Fruit fly (Drosophila melanogaster) whole organism, embryonic: Measurements from ENCODE around the gene DNAlig4.

ENCODE experiments used
- CG10543 ChIP-seq: fragments of 200-800 bp; sonication (Bioruptor generic); optimal IDR thresholded peaks from 3 replicates; lab custom pipeline; 2017; ENCODE audit warnings: missing biosample characterization, mild to moderate bottlenecking, missing genetic modification characterization, moderate library complexity
- CG12071 ChIP-seq: fragments of 200-800 bp; sonication (Bioruptor generic); optimal IDR thresholded peaks from 3 replicates; lab custom pipeline; 2018; ENCODE audit warnings: missing biosample characterization, mild to moderate bottlenecking, missing genetic modification characterization
- CG12104 ChIP-seq: fragments of 200-800 bp; sonication (Bioruptor generic); optimal IDR thresholded peaks from 3 replicates; lab custom pipeline; 2016; ENCODE audit warnings: missing biosample characterization, missing genetic modification characterization
- CG12155 ChIP-seq: fragments of 200-800 bp; sonication (Bioruptor generic); optimal IDR thresholded peaks from 3 replicates; lab custom pipeline; 2016; ENCODE audit warnings: missing biosample characterization, missing genetic modification characterization
- CG14965 ChIP-seq: fragments of 200-800 bp; sonication (Bioruptor generic); optimal IDR thresholded peaks from 2 replicates; lab custom pipeline; 2016; ENCODE audit warnings: missing biosample characterization, missing genetic modification characterization, borderline replicate concordance
- CG15269 ChIP-seq: fragments of 200-800 bp; sonication (Bioruptor generic); optimal IDR thresholded peaks from 2 replicates; lab custom pipeline; 2018; ENCODE audit warnings: missing biosample characterization, mild to moderate bottlenecking, missing genetic modification characterization, moderate library complexity
- CG1529 ChIP-seq: fragments of 200-800 bp; sonication (Bioruptor generic); optimal IDR thresholded peaks from 3 replicates; lab custom pipeline; 2018; ENCODE audit warnings: missing biosample characterization, missing genetic modification characterization
- CG15514 ChIP-seq: fragments of 200-800 bp; sonication (Bioruptor generic); optimal IDR thresholded peaks from 3 replicates; lab custom pipeline; 2017; ENCODE audit warnings: missing biosample characterization, missing genetic modification characterization, mild to moderate bottlenecking, moderate library complexity, missing genetic modification reagents
- CG18011 ChIP-seq: fragments of 200-800 bp; sonication (Bioruptor generic); optimal IDR thresholded peaks from 2 replicates; lab custom pipeline; 2017; ENCODE audit warnings: missing biosample characterization, missing genetic modification characterization, mild to moderate bottlenecking, moderate library complexity, missing genotype
- CG31365 ChIP-seq: fragments of 200-800 bp; sonication (Bioruptor generic); optimal IDR thresholded peaks from 2 replicates; lab custom pipeline; 2018; ENCODE audit warnings: missing biosample characterization, mild to moderate bottlenecking, missing genetic modification characterization
- CG4404 ChIP-seq: fragments of 200-800 bp; sonication (Bioruptor generic); IDR thresholded peaks from 2 replicates; pipeline ENCODE4 v1.3.6; 2022; ENCODE audit warnings: missing biosample characterization, missing genetic modification characterization
- CG4820 ChIP-seq: fragments of 200-800 bp; sonication (Bioruptor generic); optimal IDR thresholded peaks from 3 replicates; lab custom pipeline; 2016; ENCODE audit warnings: missing biosample characterization, missing genetic modification characterization
- CG6689 ChIP-seq: fragments of 200-800 bp; sonication (Bioruptor generic); IDR thresholded peaks from 2 replicates; pipeline ENCODE4 v1.3.6; 2022; ENCODE audit warnings: missing biosample characterization, missing genetic modification characterization
- CG7839 ChIP-seq: fragments of 200-800 bp; sonication (Bioruptor generic); optimal IDR thresholded peaks from 3 replicates; lab custom pipeline; 2018; ENCODE audit warnings: missing biosample characterization, mild to moderate bottlenecking, missing genetic modification characterization, moderate library complexity
- CG7963 ChIP-seq: fragments of 200-800 bp; sonication (Bioruptor generic); IDR thresholded peaks from 3 replicates; pipeline ENCODE4 v1.3.6; 2022; ENCODE audit warnings: missing biosample characterization, missing genetic modification characterization; ENCODE audit not compliant: partially characterized antibody
- CG8388 ChIP-seq: fragments of 200-800 bp; sonication (Bioruptor generic); optimal IDR thresholded peaks from 2 replicates; lab custom pipeline; 2019; ENCODE audit warnings: missing biosample characterization, mild to moderate bottlenecking, missing genetic modification characterization, moderate library complexity
- CG8478 ChIP-seq: fragments of >200 bp; optimal IDR thresholded peaks from 2 replicates; lab custom pipeline; 2018
- CG8765 ChIP-seq: fragments of 200-800 bp; sonication (Bioruptor generic); IDR thresholded peaks from 2 replicates; pipeline ENCODE4 v1.3.6; 2022; ENCODE audit warnings: missing biosample characterization, missing genetic modification characterization
- E2f1 ChIP-seq: fragments of 200-800 bp; sonication (Bioruptor generic); IDR thresholded peaks from 2 replicates; pipeline ENCODE4 v1.3.6; 2022; ENCODE audit warnings: missing biosample characterization, missing genetic modification characterization
- ERR ChIP-seq: fragments of 200-800 bp; sonication (Bioruptor generic); optimal IDR thresholded peaks from 2 replicates; lab custom pipeline; 2016; ENCODE audit warnings: missing biosample characterization, missing genetic modification characterization
- Hey ChIP-seq: fragments of 200-800 bp; sonication (Bioruptor generic); optimal IDR thresholded peaks from 3 replicates; lab custom pipeline; 2018; ENCODE audit warnings: missing biosample characterization, mild to moderate bottlenecking, missing genetic modification characterization
- HmgD ChIP-seq: fragments of 200-800 bp; sonication (Bioruptor generic); optimal IDR thresholded peaks from 3 replicates; lab custom pipeline; 2016; ENCODE audit warnings: missing biosample characterization, missing genetic modification characterization
- Hmr ChIP-seq: fragments of 200-800 bp; sonication (Bioruptor generic); optimal IDR thresholded peaks from 3 replicates; lab custom pipeline; 2017; ENCODE audit warnings: mild to moderate bottlenecking, missing biosample characterization, missing genetic modification reagents, missing genetic modification characterization
- Mad ChIP-seq: fragments of 200-800 bp; sonication (Bioruptor generic); optimal IDR thresholded peaks from 2 replicates; lab custom pipeline; 2016; ENCODE audit warnings: missing biosample characterization, missing genetic modification characterization
- Mes4 ChIP-seq: fragments of 200-800 bp; sonication (Bioruptor generic); optimal IDR thresholded peaks from 2 replicates; lab custom pipeline; 2016; ENCODE audit warnings: missing biosample characterization, missing genetic modification characterization
- Oaz ChIP-seq: fragments of 200-800 bp; sonication (Bioruptor generic); IDR thresholded peaks from 2 replicates; pipeline ENCODE4 v1.3.6; 2022; ENCODE audit warnings: missing biosample characterization, missing genetic modification characterization
- Rfx ChIP-seq: fragments of 200-800 bp; sonication (Bioruptor generic); IDR thresholded peaks from 2 replicates; pipeline ENCODE4 v1.3.6; 2022; ENCODE audit warnings: missing biosample characterization, missing genetic modification characterization
- Scr ChIP-seq: fragments of 200-800 bp; sonication (Bioruptor generic); IDR thresholded peaks from 2 replicates; pipeline ENCODE4 v1.3.6; 2022; ENCODE audit warnings: missing biosample characterization, missing genetic modification characterization; ENCODE audit not compliant: partially characterized antibody
- Side ChIP-seq: fragments of 200-800 bp; sonication (Bioruptor generic); optimal IDR thresholded peaks from 2 replicates; lab custom pipeline; 2016; ENCODE audit warnings: missing biosample characterization, missing genetic modification characterization
- btn ChIP-seq: fragments of 200-800 bp; sonication (Bioruptor generic); optimal IDR thresholded peaks from 2 replicates; lab custom pipeline; 2016; ENCODE audit warnings: missing biosample characterization, missing genetic modification characterization
- chif ChIP-seq, 2 experiments: fragments of 200-800 bp; sonication (Bioruptor generic); optimal IDR thresholded peaks; 3 replicates each; lab custom pipeline; 2016; ENCODE audit warnings: missing biosample characterization in 2 of 2, missing genetic modification characterization in 2 of 2
- croc ChIP-seq: fragments of 200-800 bp; sonication (Bioruptor generic); conservative IDR thresholded peaks from 3 replicates; pipeline ENCODE4 v1.3.6; 2022; ENCODE audit warnings: missing biosample characterization, missing genetic modification characterization
- dimm ChIP-seq: fragments of 200-800 bp; sonication (Bioruptor generic); IDR thresholded peaks from 2 replicates; pipeline ENCODE4 v1.3.6; 2022; ENCODE audit warnings: missing biosample characterization, missing genetic modification characterization
- dmrt11E ChIP-seq: fragments of 200-800 bp; sonication (Bioruptor generic); optimal IDR thresholded peaks from 3 replicates; lab custom pipeline; 2018; ENCODE audit warnings: missing biosample characterization, mild to moderate bottlenecking, missing genetic modification characterization, moderate library complexity
- fd102C ChIP-seq: fragments of 200-800 bp; sonication (Bioruptor generic); optimal IDR thresholded peaks from 2 replicates; lab custom pipeline; 2018; ENCODE audit warnings: missing biosample characterization, mild to moderate bottlenecking, missing genetic modification characterization, moderate library complexity
- gce ChIP-seq: fragments of 200-800 bp; sonication (Bioruptor generic); IDR thresholded peaks from 3 replicates; pipeline ENCODE4 v1.3.6; 2022; ENCODE audit warnings: missing biosample characterization, missing genetic modification characterization
- gfzf ChIP-seq: fragments of 200-800 bp; sonication (Bioruptor generic); optimal IDR thresholded peaks from 2 replicates; lab custom pipeline; 2016; ENCODE audit warnings: missing biosample characterization, mild to moderate bottlenecking, missing genetic modification characterization, moderate library complexity
- knrl ChIP-seq: fragments of 200-800 bp; sonication (Bioruptor generic); IDR thresholded peaks from 3 replicates; pipeline ENCODE4 v1.3.6; 2022; ENCODE audit warnings: missing biosample characterization, missing genetic modification characterization; ENCODE audit not compliant: partially characterized antibody
- lbe ChIP-seq: fragments of 200-800 bp; sonication (Bioruptor generic); optimal IDR thresholded peaks from 2 replicates; lab custom pipeline; 2016; ENCODE audit warnings: missing biosample characterization, mild to moderate bottlenecking, missing genetic modification characterization
- lov ChIP-seq, 2 experiments: fragments of 200-800 bp in 1 of 2; fragments of >200 bp in 1 of 2; sonication (Bioruptor generic) in 1 of 2; IDR thresholded peaks in 1 of 2; optimal IDR thresholded peaks in 1 of 2; 2 replicates in 1 of 2; 3 replicates in 1 of 2; pipeline versions ENCODE4 v1.3.6 to Lab custom; 2017 to 2022; ENCODE audit warnings: missing biosample characterization in 1 of 2, missing genetic modification characterization in 1 of 2
- pita ChIP-seq: fragments of 200-800 bp; sonication (Bioruptor generic); optimal IDR thresholded peaks from 2 replicates; lab custom pipeline; 2017; ENCODE audit warnings: missing biosample characterization, mild to moderate bottlenecking, missing genetic modification characterization
- pnt ChIP-seq: fragments of 200-800 bp; sonication (Bioruptor generic); optimal IDR thresholded peaks from 3 replicates; lab custom pipeline; 2016; ENCODE audit warnings: missing biosample characterization, missing genetic modification characterization
- pros ChIP-seq: fragments of 200-800 bp; sonication (Bioruptor generic); optimal IDR thresholded peaks from 3 replicates; lab custom pipeline; 2019; ENCODE audit warnings: missing biosample characterization, mild to moderate bottlenecking, missing genetic modification characterization, moderate library complexity
- pzg ChIP-seq: fragments of 200-800 bp; sonication (Bioruptor generic); optimal IDR thresholded peaks from 3 replicates; lab custom pipeline; 2018; ENCODE audit warnings: missing biosample characterization, mild to moderate bottlenecking, missing genetic modification characterization, moderate library complexity
- sd ChIP-seq: fragments of 200-800 bp; sonication (Bioruptor generic); optimal IDR thresholded peaks from 3 replicates; lab custom pipeline; 2018; ENCODE audit warnings: missing biosample characterization, mild to moderate bottlenecking, missing genetic modification characterization, moderate library complexity
- seq ChIP-seq: fragments of 200-800 bp; sonication (Bioruptor generic); IDR thresholded peaks from 2 replicates; pipeline ENCODE4 v1.3.6; 2022; ENCODE audit warnings: missing biosample characterization, missing genetic modification characterization
- sob ChIP-seq: fragments of 200-800 bp; sonication (Bioruptor generic); IDR thresholded peaks from 2 replicates; pipeline ENCODE4 v1.3.6; 2022; ENCODE audit warnings: missing biosample characterization, missing genetic modification characterization
- ssp ChIP-seq: fragments of 200-800 bp; sonication (Bioruptor generic); IDR thresholded peaks from 2 replicates; pipeline ENCODE4 v1.3.6; 2022; ENCODE audit warnings: missing biosample characterization, missing genetic modification characterization
- stc ChIP-seq: fragments of 200-800 bp; sonication (Bioruptor generic); IDR thresholded peaks from 2 replicates; pipeline ENCODE4 v1.3.6; 2022; ENCODE audit warnings: missing biosample characterization, missing genetic modification characterization
- tap ChIP-seq: fragments of 200-800 bp; optimal IDR thresholded peaks from 3 replicates; lab custom pipeline; 2019; ENCODE audit warnings: missing biosample characterization, mild to moderate bottlenecking, missing genetic modification characterization, moderate library complexity
- vvl ChIP-seq: fragments of 200-800 bp; sonication (Bioruptor generic); IDR thresholded peaks from 2 replicates; pipeline ENCODE4 v1.3.6; 2022; ENCODE audit warnings: missing biosample characterization, missing genetic modification characterization

Gene DNAlig4

dm6 chrX:13626579-13626894 is 41.1 kb downstream of the DNAlig4 start (continued):
- peak; percentile 84 for TF ChIP-seq Hmr
- no peak for TF ChIP-seq Scr (GFP tag; lab: Robert Waterston, UW)
- TF ChIP-seq pzg (GFP tag; lab: Kevin White, UChicago) = no peak
- TF ChIP-seq CG7839 (tag; lab: Kevin White, UChicago) = peak; percentile 82
- peak; percentile 62 for TF ChIP-seq E2f1 (GFP tag; lab: Robert Waterston, UW)
- peak; percentile 81 for TF ChIP-seq seq
- TF ChIP-seq pnt (GFP tag; lab: Kevin White, UChicago) = peak; percentile 85
- TF ChIP-seq CG8765 (GFP tag; lab: Robert Waterston, UW) = no peak
- peak; percentile 55; the same call in 1 of the 2 replicates for TF ChIP-seq Oaz (GFP tag; lab: Robert Waterston, UW)
- TF ChIP-seq dmrt11E = peak; percentile 43
- TF ChIP-seq tap (tag; lab: Kevin White, UChicago) = no peak
- no peak for TF ChIP-seq fd102C
- no peak for TF ChIP-seq pros (GFP tag; lab: Kevin White, UChicago)
- no peak for TF ChIP-seq lbe (GFP tag; lab: Kevin White, UChicago)
- TF ChIP-seq CG15269 (tag; lab: Kevin White, UChicago) = peak; percentile 86
- peak; percentile 36 for TF ChIP-seq Mad (GFP tag; lab: Kevin White, UChicago)
- peak; percentile 58 for TF ChIP-seq stc (GFP tag; lab: Robert Waterston, UW)
- peak; percentile 57 for TF ChIP-seq croc (GFP tag; lab: Robert Waterston, UW)
- TF ChIP-seq ssp (GFP tag; lab: Robert Waterston, UW) = peak; percentile 30; the same call in 1 of the 2 replicates
- TF ChIP-seq knrl (GFP tag; lab: Robert Waterston, UW) = no peak
- peak; percentile 69 for TF ChIP-seq sd (tag; lab: Kevin White, UChicago)
- peak; percentile 60 for TF ChIP-seq CG12071 (GFP tag; lab: Kevin White, UChicago)
- peak; percentile 66 for TF ChIP-seq CG12104 (GFP tag; lab: Kevin White, UChicago)
- peak; percentile 58 for TF ChIP-seq CG4404
- TF ChIP-seq pita (GFP tag; lab: Kevin White, UChicago) = no peak
- TF ChIP-seq CG6689 (GFP tag; lab: Robert Waterston, UW) = peak; percentile 77
- TF ChIP-seq CG7963 (GFP tag; lab: Robert Waterston, UW) = no peak
- peak; percentile 49 for TF ChIP-seq CG1529
- TF ChIP-seq gfzf (GFP tag; lab: Kevin White, UChicago) = no peak
- TF ChIP-seq lov (optimal IDR thresholded peaks at IDR 0.05; lab: Kevin White, UChicago) = no peak
- no peak for TF ChIP-seq lov (GFP tag; IDR thresholded peaks at IDR 0.05; lab: Robert Waterston, UW)
- TF ChIP-seq CG10543 (GFP tag; lab: Kevin White, UChicago) = peak; percentile 83
- TF ChIP-seq Rfx (GFP tag; lab: Robert Waterston, UW) = peak; percentile 91
- TF ChIP-seq btn (GFP tag; lab: Kevin White, UChicago) = no peak
- TF ChIP-seq vvl = peak; percentile 79; the same call in 1 of the 2 replicates
- peak; percentile 73 for TF ChIP-seq HmgD (GFP tag; lab: Kevin White, UChicago)
- TF ChIP-seq CG31365 (tag; lab: Kevin White, UChicago) = peak; percentile 40
- 0 out of 3 replicates have a peak, but pooled peaks have one; percentile 24 for TF ChIP-seq gce (GFP tag; lab: Robert Waterston, UW)
- TF ChIP-seq sob (GFP tag; lab: Robert Waterston, UW) = peak; percentile 75
- TF ChIP-seq CG4820 (GFP tag; lab: Kevin White, UChicago) = peak; percentile 55
- TF ChIP-seq CG8478 (lab: Kevin White, UChicago) = no peak
- peak; percentile 55 for TF ChIP-seq CG8388 (GFP tag; lab: Kevin White, UChicago)
- TF ChIP-seq dimm (GFP tag; lab: Robert Waterston, UW) = no peak
- peak; percentile 66 for TF ChIP-seq CG12155 (GFP tag; lab: Kevin White, UChicago)
- peak; percentile 52 for TF ChIP-seq Mes4 (GFP tag; lab: Kevin White, UChicago)
- peak; percentile 61 for TF ChIP-seq Hey (tag; lab: Kevin White, UChicago)
- TF ChIP-seq CG14965 (GFP tag; lab: Kevin White, UChicago) = peak; percentile 56
- peak; percentile 69 for TF ChIP-seq CG15514 (GFP tag; lab: Kevin White, UChicago)
- no peak for TF ChIP-seq CG18011 (GFP tag; lab: Kevin White, UChicago)
- peak; percentile 60 to 63 for TF ChIP-seq chif (GFP tag; optimal IDR thresholded peaks at IDR 0.05; lab: Kevin White, UChicago)
- TF ChIP-seq ERR (GFP tag; lab: Kevin White, UChicago) = peak; percentile 72
- TF ChIP-seq Side (GFP tag; lab: Kevin White, UChicago) = peak; percentile 77
